Worm (Caenorhabditis elegans): ENCODE results near the gene lsy-12.

DNA sequence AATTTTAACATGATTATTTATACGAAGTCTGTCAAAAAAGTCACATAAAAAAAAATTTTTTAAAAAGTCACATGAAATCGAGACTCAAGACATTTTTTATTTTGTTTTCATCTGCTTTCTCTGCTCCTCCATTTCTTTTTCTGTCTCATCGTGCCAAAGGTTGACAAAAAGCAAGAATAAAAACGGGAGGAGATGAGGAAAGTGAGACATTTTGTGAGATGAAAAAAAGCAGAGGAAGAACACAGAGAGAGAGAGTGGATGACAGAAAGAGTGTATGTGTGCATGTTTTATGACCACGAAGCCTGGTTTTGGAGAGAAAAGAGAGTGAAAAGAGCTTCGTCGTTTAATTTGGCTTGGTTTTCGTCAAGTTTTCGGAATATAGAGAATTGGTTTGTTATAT lies 6.0 kb downstream of the lsy-12 start:
- no peak for TF ChIP-seq pqm-1 (tag; optimal IDR thresholded peaks at IDR 0.05)
- TF ChIP-seq syd-9 (tag; optimal IDR thresholded peaks at IDR 0.05), result no peak
- no peak for TF ChIP-seq rnt-1 (tag; optimal IDR thresholded peaks at IDR 0.05)
- no peak for TF ChIP-seq pha-4 (tag; optimal IDR thresholded peaks at IDR 0.05)
